Worm (Caenorhabditis elegans) whole organism, young adult: Measurements from ENCODE around the gene Y49F6B.8.

Source experiments
- B0261.1 ChIP-seq: sonication (generic microtip); optimal IDR thresholded peaks from 2 replicates; lab custom pipeline; 2016; ENCODE audit warnings: mild to moderate bottlenecking, missing genetic modification characterization, moderate library complexity, missing compliant biosample characterization
- C06A6.2 ChIP-seq: fragments of 200-800 bp; sonication (Bioruptor generic); conservative IDR thresholded peaks from 2 replicates; pipeline ENCODE4 v1.3.6; 2022; ENCODE audit warnings: missing genetic modification characterization, missing compliant biosample characterization
- F33H1.4 ChIP-seq: fragments of 200-800 bp; sonication (Bioruptor generic); IDR thresholded peaks from 2 replicates; pipeline ENCODE4 v1.3.6; 2022; ENCODE audit warnings: missing genetic modification reagents, missing genetic modification characterization, missing compliant biosample characterization
- F39B2.1 ChIP-seq: fragments of 200-800 bp; sonication (Bioruptor generic); IDR thresholded peaks from 2 replicates; pipeline ENCODE4 v1.3.6; 2022; ENCODE audit warnings: missing genetic modification reagents, missing genetic modification characterization, missing compliant biosample characterization
- F49E8.2 ChIP-seq: sonication (generic microtip); optimal IDR thresholded peaks from 3 replicates; lab custom pipeline; 2017; ENCODE audit warnings: missing genetic modification characterization, mild to moderate bottlenecking, missing compliant biosample characterization, antibody characterized with exemption, moderate library complexity; ENCODE audit not compliant: insufficient read depth
- K11D2.4 ChIP-seq: fragments of 200-800 bp; sonication (Bioruptor generic); IDR thresholded peaks from 2 replicates; pipeline ENCODE4 v1.3.6; 2022; ENCODE audit warnings: missing genetic modification reagents, missing genetic modification characterization, missing compliant biosample characterization
- T07F8.4 ChIP-seq: sonication (generic microtip); optimal IDR thresholded peaks from 2 replicates; lab custom pipeline; 2016; ENCODE audit warnings: mild to moderate bottlenecking, missing genetic modification characterization, moderate library complexity, missing compliant biosample characterization
- ZK185.1 ChIP-seq: sonication (generic microtip); optimal IDR thresholded peaks from 2 replicates; lab custom pipeline; 2016; ENCODE audit warnings: mild to moderate bottlenecking, missing genetic modification characterization, missing compliant biosample characterization; ENCODE audit not compliant: poor library complexity, severe bottlenecking
- ama-1 ChIP-seq, 3 experiments: fragments of 150-350 bp in 1 of 3; sonication (generic microtip) in 2 of 3; optimal IDR thresholded peaks; 2 replicates each; lab custom pipeline; 2014 to 2018; ENCODE audit warnings: missing biosample characterization in 2 of 3, missing genetic modification characterization in 2 of 3, missing genetic modification reagents in 2 of 3
- aptf-3 ChIP-seq: fragments of 200-800 bp; sonication (Bioruptor generic); IDR thresholded peaks from 2 replicates; pipeline ENCODE4 v1.3.6; 2022; ENCODE audit warnings: missing genetic modification characterization, missing compliant biosample characterization
- cebp-1 ChIP-seq, 2 experiments: fragments of 200-800 bp in 1 of 2; sonication (Bioruptor generic) in 1 of 2; sonication (generic microtip) in 1 of 2; IDR thresholded peaks in 1 of 2; optimal IDR thresholded peaks in 1 of 2; 2 replicates each; pipeline versions ENCODE4 v1.3.6 to Lab custom; 2017 to 2022; ENCODE audit warnings: missing compliant biosample characterization in 2 of 2, missing genetic modification characterization in 2 of 2, mild to moderate bottlenecking in 1 of 2, missing genetic modification reagents in 1 of 2, moderate library complexity in 1 of 2
- ceh-27 ChIP-seq: fragments of 200-800 bp; sonication (Bioruptor generic); optimal IDR thresholded peaks from 2 replicates; lab custom pipeline; 2018; ENCODE audit warnings: mild to moderate bottlenecking, missing genetic modification characterization, moderate library complexity, missing compliant biosample characterization
- ceh-40 ChIP-seq: fragments of 200-800 bp; sonication (Bioruptor generic); IDR thresholded peaks from 2 replicates; pipeline ENCODE4 v1.3.6; 2022; ENCODE audit warnings: missing genetic modification characterization, missing compliant biosample characterization
- ceh-58 ChIP-seq: fragments of 200-800 bp; sonication (Bioruptor generic); IDR thresholded peaks from 2 replicates; pipeline ENCODE4 v1.3.6; 2022; ENCODE audit warnings: missing genetic modification characterization, missing compliant biosample characterization
- ceh-79 ChIP-seq: sonication (generic microtip); optimal IDR thresholded peaks from 2 replicates; lab custom pipeline; 2017; ENCODE audit warnings: mild to moderate bottlenecking, missing genetic modification characterization, missing compliant biosample characterization
- ceh-91 ChIP-seq: fragments of 200-800 bp; sonication (Bioruptor generic); IDR thresholded peaks from 2 replicates; pipeline ENCODE4 v1.3.6; 2022; ENCODE audit warnings: missing genetic modification reagents, missing genetic modification characterization, missing compliant biosample characterization
- efl-1 ChIP-seq: fragments of 150-350 bp; optimal IDR thresholded peaks from 2 replicates; lab custom pipeline; 2014; ENCODE audit warnings: missing biosample characterization, missing genetic modification reagents, missing genetic modification characterization
- egl-18 ChIP-seq: fragments of 200-800 bp; sonication (Bioruptor generic); IDR thresholded peaks from 2 replicates; pipeline ENCODE4 v1.3.6; 2022; ENCODE audit warnings: missing genetic modification reagents, missing genetic modification characterization, missing compliant biosample characterization
- egrh-3 ChIP-seq: fragments of 200-800 bp; sonication (Bioruptor generic); IDR thresholded peaks from 2 replicates; pipeline ENCODE4 v1.3.6; 2022; ENCODE audit warnings: missing genetic modification reagents, missing genetic modification characterization, missing compliant biosample characterization
- ets-4 ChIP-seq: fragments of 200-800 bp; sonication (Bioruptor generic); optimal IDR thresholded peaks from 2 replicates; lab custom pipeline; 2018; ENCODE audit warnings: mild to moderate bottlenecking, missing genetic modification characterization, missing compliant biosample characterization
- hlh-26 ChIP-seq: fragments of 200-800 bp; sonication (Bioruptor generic); conservative IDR thresholded peaks from 2 replicates; pipeline ENCODE4 v1.3.6; 2022; ENCODE audit warnings: missing genetic modification reagents, missing genetic modification characterization, missing compliant biosample characterization
- lin-40 ChIP-seq: sonication (generic microtip); optimal IDR thresholded peaks from 2 replicates; lab custom pipeline; 2016; ENCODE audit warnings: missing genetic modification characterization, mild to moderate bottlenecking, missing compliant biosample characterization, missing genotype, missing genetic modification reagents
- lir-1 ChIP-seq: fragments of 200-800 bp; sonication (Bioruptor generic); conservative IDR thresholded peaks from 2 replicates; pipeline ENCODE4 v1.3.6; 2022; ENCODE audit warnings: missing genetic modification reagents, missing genetic modification characterization, missing compliant biosample characterization
- lsy-27 ChIP-seq: sonication (generic microtip); optimal IDR thresholded peaks from 2 replicates; lab custom pipeline; 2017; ENCODE audit warnings: missing genetic modification characterization, mild to moderate bottlenecking, missing compliant biosample characterization, antibody characterized with exemption, missing genotype, borderline replicate concordance; ENCODE audit not compliant: insufficient read depth
- madf-6 ChIP-seq: fragments of 200-800 bp; sonication (Bioruptor generic); IDR thresholded peaks from 2 replicates; pipeline ENCODE4 v1.3.6; 2022; ENCODE audit warnings: missing genetic modification reagents, missing genetic modification characterization, missing compliant biosample characterization
- mxl-1 ChIP-seq: sonication (generic microtip); optimal IDR thresholded peaks from 2 replicates; lab custom pipeline; 2016; ENCODE audit warnings: missing genetic modification characterization, missing compliant biosample characterization
- nfya-1 ChIP-seq: sonication (generic microtip); optimal IDR thresholded peaks from 2 replicates; lab custom pipeline; 2017; ENCODE audit warnings: antibody characterized with exemption, missing compliant biosample characterization, missing genetic modification characterization, borderline replicate concordance; ENCODE audit not compliant: insufficient read depth
- nfyb-1 ChIP-seq: fragments of 200-800 bp; sonication (Bioruptor generic); IDR thresholded peaks from 2 replicates; pipeline ENCODE4 v1.3.6; 2022; ENCODE audit warnings: missing genetic modification reagents, missing genetic modification characterization, missing compliant biosample characterization
- nhr-80 ChIP-seq: sonication (generic microtip); optimal IDR thresholded peaks from 2 replicates; lab custom pipeline; 2016; ENCODE audit warnings: missing genetic modification characterization, missing compliant biosample characterization
- rcor-1 ChIP-seq: fragments of 200-800 bp; sonication (Bioruptor generic); IDR thresholded peaks from 2 replicates; pipeline ENCODE4 v1.3.6; 2022; ENCODE audit warnings: missing genetic modification reagents, missing genetic modification characterization, missing compliant biosample characterization
- snpc-1.1 ChIP-seq: sonication (generic microtip); optimal IDR thresholded peaks from 2 replicates; lab custom pipeline; 2017; ENCODE audit warnings: missing genetic modification characterization, mild to moderate bottlenecking, missing compliant biosample characterization, antibody characterized with exemption, moderate library complexity, missing genotype, missing genetic modification reagents; ENCODE audit not compliant: insufficient read depth
- snpc-1.3 ChIP-seq: sonication (generic microtip); optimal IDR thresholded peaks from 2 replicates; lab custom pipeline; 2017; ENCODE audit warnings: missing genetic modification characterization, mild to moderate bottlenecking, missing compliant biosample characterization, antibody characterized with exemption, moderate library complexity, missing genotype, missing genetic modification reagents; ENCODE audit not compliant: insufficient read depth
- tbx-9 ChIP-seq: sonication (generic microtip); optimal IDR thresholded peaks from 2 replicates; lab custom pipeline; 2016; ENCODE audit warnings: borderline replicate concordance, missing genetic modification characterization, inconsistent platforms, missing compliant biosample characterization
- tlf-1 ChIP-seq: fragments of 200-800 bp; sonication (Bioruptor generic); optimal IDR thresholded peaks from 2 replicates; lab custom pipeline; 2018; ENCODE audit warnings: mild to moderate bottlenecking, missing genetic modification characterization, missing compliant biosample characterization
- zfh-2 ChIP-seq: fragments of 200-800 bp; sonication (Bioruptor generic); conservative IDR thresholded peaks from 2 replicates; pipeline ENCODE4 v1.3.6; 2022; ENCODE audit warnings: missing genetic modification reagents, missing genetic modification characterization, missing compliant biosample characterization
- zim-3 ChIP-seq: sonication (generic microtip); optimal IDR thresholded peaks from 2 replicates; lab custom pipeline; 2017; ENCODE audit warnings: mild to moderate bottlenecking, missing genetic modification characterization, moderate library complexity, missing compliant biosample characterization
- ztf-22 ChIP-seq: fragments of 200-800 bp; sonication (Bioruptor generic); optimal IDR thresholded peaks from 2 replicates; lab custom pipeline; 2018; ENCODE audit warnings: mild to moderate bottlenecking, missing genetic modification characterization, moderate library complexity, missing compliant biosample characterization
- ztf-3 ChIP-seq: fragments of 200-800 bp; sonication (Bioruptor generic); optimal IDR thresholded peaks from 2 replicates; lab custom pipeline; 2018; ENCODE audit warnings: mild to moderate bottlenecking, missing genetic modification characterization, missing compliant biosample characterization

Y49F6B.8 gene

DNA sequence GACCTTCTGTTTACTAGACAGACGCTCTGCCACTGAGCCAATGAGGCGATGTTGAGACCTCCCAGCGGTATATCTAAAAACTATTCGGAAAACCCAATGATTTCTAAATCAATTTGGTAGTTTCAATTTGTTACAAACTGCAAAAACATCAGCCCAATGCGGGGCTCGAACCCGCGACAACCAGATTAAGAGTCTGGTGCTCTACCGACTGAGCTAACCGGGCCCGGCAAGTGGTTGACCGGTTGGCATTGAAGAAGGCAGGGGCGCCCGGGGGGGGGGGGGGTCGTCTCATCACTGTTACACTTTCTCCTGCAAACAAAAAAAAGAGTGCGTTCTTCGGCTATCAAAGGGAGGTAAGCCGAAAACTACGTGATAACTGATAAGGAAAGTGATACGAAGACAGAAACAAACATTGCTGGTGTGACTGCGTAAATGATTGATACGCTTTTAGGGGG, 42.2 kb downstream of the Y49F6B.8 start (continued):
- TF ChIP-seq ets-4 (GFP tag; lab: Kevin White, UChicago) (peak; percentile 33), nfya-1 (tag; lab: Kevin White, UChicago) (no peak), ztf-22 (no peak), zim-3 (tag; lab: Kevin White, UChicago) (peak; percentile 71), lsy-27 (no peak), nhr-80 (tag; lab: Kevin White, UChicago) (peak; percentile 79), ZK185.1 (tag; lab: Kevin White, UChicago) (no peak), nfyb-1 (peak; percentile 88), lin-40 (tag; lab: Kevin White, UChicago) (no peak), ceh-58 (GFP tag; lab: Robert Waterston, UW) (0 out of 2 replicates have a peak, but pooled peaks have one; percentile 54), K11D2.4 (GFP tag; lab: Robert Waterston, UW) (no peak), F49E8.2 (tag; lab: Kevin White, UChicago) (no peak), mxl-1 (peak; percentile 58), lir-1 (GFP tag; lab: Robert Waterston, UW) (no peak), F39B2.1 (GFP tag; lab: Robert Waterston, UW) (no peak), hlh-26 (no peak), madf-6 (peak; percentile 69), ztf-3 (peak; percentile 57)

DNA sequence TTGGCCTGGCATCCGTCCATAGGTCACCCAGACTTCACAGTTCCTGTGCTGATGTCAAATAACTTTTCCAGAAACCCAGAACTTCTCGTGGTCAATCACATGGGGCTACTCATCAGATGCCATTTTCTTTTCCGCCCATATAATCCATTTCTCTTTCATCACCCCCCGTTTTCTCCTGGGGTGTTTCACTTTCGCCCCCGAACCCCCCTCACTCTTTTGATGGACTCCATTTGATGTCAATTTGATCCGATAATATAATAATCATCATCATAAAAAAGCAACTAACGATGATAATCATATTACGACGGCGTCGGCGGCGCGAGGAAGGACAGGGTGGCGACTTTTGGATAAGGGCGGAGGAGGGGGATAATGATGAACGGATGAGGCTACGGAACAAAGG, 43.2 kb downstream of the Y49F6B.8 start:
- no peak for TF ChIP-seq B0261.1 (tag; lab: Kevin White, UChicago)
- no peak for TF ChIP-seq C06A6.2 (GFP tag; lab: Robert Waterston, UW)
- no peak for TF ChIP-seq tlf-1 (GFP tag; lab: Kevin White, UChicago)
- no peak for TF ChIP-seq lin-40 (tag; lab: Kevin White, UChicago)
- no peak for TF ChIP-seq snpc-1.3 (tag; lab: Kevin White, UChicago)
- TF ChIP-seq lir-1 (GFP tag; lab: Robert Waterston, UW): no peak
- TF ChIP-seq ceh-40 (GFP tag; lab: Robert Waterston, UW): no peak
- no peak for TF ChIP-seq F33H1.4 (GFP tag; lab: Robert Waterston, UW)
- no peak for TF ChIP-seq madf-6
- TF ChIP-seq T07F8.4: no peak
- no peak for TF ChIP-seq efl-1 (GFP tag; lab: Kevin White, UChicago)
- TF ChIP-seq cebp-1 (GFP tag; IDR thresholded peaks at IDR 0.05; lab: Robert Waterston, UW): no peak
- TF ChIP-seq cebp-1 (tag; optimal IDR thresholded peaks at IDR 0.05; lab: Kevin White, UChicago): no peak
- no peak for TF ChIP-seq ceh-91 (GFP tag; lab: Robert Waterston, UW)
- no peak for TF ChIP-seq snpc-1.1 (tag; lab: Kevin White, UChicago)
- TF ChIP-seq egl-18 (GFP tag; lab: Robert Waterston, UW): no peak
- no peak for TF ChIP-seq ceh-27 (GFP tag; lab: Kevin White, UChicago)

DNA sequence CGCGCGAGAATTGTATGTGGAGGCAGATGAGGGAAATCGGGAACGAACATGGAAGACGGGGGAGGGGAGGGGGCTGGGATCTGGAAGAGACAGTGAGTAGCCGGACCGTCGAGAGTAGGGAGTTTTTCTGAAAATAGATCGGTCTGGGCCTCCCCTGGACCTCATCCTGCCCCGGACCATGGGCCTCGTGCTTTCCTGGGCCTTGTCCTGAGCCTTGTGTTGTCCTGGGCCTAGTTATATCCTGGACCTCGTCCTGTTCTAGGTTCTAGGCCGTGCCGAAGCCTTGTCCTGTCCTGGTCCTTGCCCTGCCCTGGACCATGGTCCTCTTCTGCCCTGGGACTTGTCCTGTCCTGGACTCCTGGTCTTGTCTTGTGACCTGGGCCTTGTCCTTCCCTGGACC, 44.1 kb downstream of the Y49F6B.8 start:
- TF ChIP-seq rcor-1: no peak
- no peak for TF ChIP-seq ceh-79 (tag; lab: Kevin White, UChicago)
- TF ChIP-seq zfh-2 (GFP tag; lab: Robert Waterston, UW): peak; percentile 58
- TF ChIP-seq tbx-9 (tag; lab: Kevin White, UChicago): no peak
- 0 out of 2 replicates have a peak, but pooled peaks have one; percentile 46 for TF ChIP-seq aptf-3 (GFP tag; lab: Robert Waterston, UW)
- TF ChIP-seq egrh-3 (GFP tag; lab: Robert Waterston, UW): peak; percentile 43; the same call in 1 of the 2 replicates
- TF ChIP-seq hlh-26: no peak
- TF ChIP-seq ama-1 (optimal IDR thresholded peaks at IDR 0.05; lab: Kevin White, UChicago): no peak
- no peak for TF ChIP-seq ama-1 (GFP tag; optimal IDR thresholded peaks at IDR 0.05; lab: Kevin White, UChicago)
